Worm (Caenorhabditis elegans): ENCODE measurements around the gene ran-5.

DNA sequence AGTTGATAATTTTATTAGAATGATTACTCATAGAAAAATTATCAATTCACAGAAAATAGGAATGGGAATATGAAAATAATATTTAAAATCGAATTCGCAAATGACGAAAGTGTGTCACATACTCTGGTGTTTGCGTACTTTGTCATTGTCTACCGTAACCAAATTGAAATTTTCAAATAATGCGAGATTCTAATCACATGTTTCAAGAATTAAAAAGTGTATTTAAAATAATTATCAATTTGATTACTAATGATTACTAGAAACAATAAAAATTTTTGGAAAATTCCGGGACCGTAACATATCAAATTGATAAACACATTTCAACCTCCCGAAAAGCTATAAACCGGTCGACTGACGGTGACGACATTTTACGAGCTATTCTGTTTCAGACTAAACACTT, 43.5 kb downstream of the ran-5 start, which contains the start of the genes fbf-2 and nspg-3:
- TF ChIP-seq nhr-76 (tag; optimal IDR thresholded peaks at IDR 0.05) (no peak), nhr-28 (tag; optimal IDR thresholded peaks at IDR 0.05) (no peak), unc-39 (tag; optimal IDR thresholded peaks at IDR 0.05) (no peak), elt-3 (tag; optimal IDR thresholded peaks at IDR 0.05) (no peak), sem-2 (GFP tag; optimal IDR thresholded peaks at IDR 0.05) (no peak), mab-5 (tag; optimal IDR thresholded peaks at IDR 0.05) (no peak), nhr-237 (tag; optimal IDR thresholded peaks at IDR 0.05) (no peak), blmp-1 (tag; optimal IDR thresholded peaks at IDR 0.05) (no peak), unc-62 (GFP tag; optimal IDR thresholded peaks at IDR 0.05) (no peak), ztf-11 (tag; optimal IDR thresholded peaks at IDR 0.05) (no peak), bed-3 (GFP tag; optimal IDR thresholded peaks at IDR 0.05) (no peak), nhr-12 (tag; optimal IDR thresholded peaks at IDR 0.05) (no peak)

Measured in whole organism, mixed stage, embryonic.